Worm (Caenorhabditis elegans): ENCODE data around the gene ZC21.8.

- TF ChIP-seq W03F9.2 (tag; optimal IDR thresholded peaks at IDR 0.05), result no peak
- TF ChIP-seq him-1 (tag; optimal IDR thresholded peaks at IDR 0.05), result no peak
These were observed 41.0 kb upstream of the ZC21.8 start, which contains the start of gene acdh-6 for ce11 chrIII:8560836-8561235.
